Worm (Caenorhabditis elegans) whole organism, L4 larva: Measurements from ENCODE around the gene gcy-5.

Experiments used
- ama-1 ChIP-seq: fragments of 150-350 bp; optimal IDR thresholded peaks from 2 replicates; lab custom pipeline; 2014; ENCODE audit warnings: inconsistent platforms, mixed read lengths
- ceh-82 ChIP-seq: sonication (generic microtip); optimal IDR thresholded peaks from 2 replicates; lab custom pipeline; 2017; ENCODE audit warnings: missing biosample characterization, missing genetic modification characterization
- lin-39 ChIP-seq: fragments of 150-350 bp; optimal IDR thresholded peaks from 2 replicates; lab custom pipeline; 2014; ENCODE audit warnings: missing biosample characterization, missing genetic modification reagents, missing genetic modification characterization
- nhr-237 ChIP-seq: sonication (generic microtip); optimal IDR thresholded peaks from 2 replicates; lab custom pipeline; 2017; ENCODE audit warnings: missing biosample characterization, missing genetic modification characterization
- nhr-77 ChIP-seq: fragments of 150-350 bp; optimal IDR thresholded peaks from 2 replicates; lab custom pipeline; 2014; ENCODE audit warnings: missing biosample characterization, missing genetic modification characterization
- unc-130 ChIP-seq: sonication (generic microtip); optimal IDR thresholded peaks from 2 replicates; lab custom pipeline; 2016; ENCODE audit warnings: missing genetic modification reagents, missing genetic modification characterization, missing compliant biosample characterization
- zip-11 ChIP-seq: fragments of 200-800 bp; sonication (Bioruptor generic); IDR thresholded peaks from 2 replicates; pipeline ENCODE4 v1.3.6; 2022; ENCODE audit warnings: missing genetic modification characterization, missing compliant biosample characterization

DNA sequence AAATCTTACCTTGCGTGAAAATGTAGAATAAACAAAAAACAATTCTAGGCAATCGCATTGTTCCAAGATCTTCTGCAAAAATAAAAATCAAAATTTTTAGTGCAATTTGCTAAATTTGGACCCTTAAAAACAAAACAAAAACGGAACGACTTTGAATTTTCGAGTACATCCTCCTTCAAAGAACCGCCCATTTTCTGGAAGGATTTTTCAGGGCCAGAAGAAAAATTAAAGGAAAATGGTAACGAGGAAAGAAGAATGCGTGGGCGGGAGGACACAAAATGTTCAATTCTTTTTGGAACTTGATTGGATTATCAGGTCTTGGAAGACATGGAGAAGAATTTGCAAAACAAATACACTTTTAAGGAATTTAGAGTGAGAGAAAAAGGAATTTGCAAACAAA lies 44.9 kb downstream of the gcy-5 start, which contains the start of gene F54B3.4:
- no peak for TF ChIP-seq ama-1 (lab: Kevin White, UChicago)
- TF ChIP-seq zip-11 (GFP tag; lab: Robert Waterston, UW), result no peak
- no peak for TF ChIP-seq ceh-82
- TF ChIP-seq nhr-77 (tag; lab: Kevin White, UChicago), result no peak
- no peak for TF ChIP-seq unc-130 (GFP tag; lab: Kevin White, UChicago)
- TF ChIP-seq lin-39, result no peak
- TF ChIP-seq nhr-237 (tag; lab: Kevin White, UChicago), result no peak
